Worm (Caenorhabditis elegans) whole organism, L2 larva: ENCODE results near the gene mtrf-1L.

Experiments
- elt-1 ChIP-seq: fragments of 150-350 bp; optimal IDR thresholded peaks from 2 replicates; lab custom pipeline; 2014; ENCODE audit warnings: missing biosample characterization, missing genetic modification characterization
- lsy-2 ChIP-seq, 2 experiments: fragments of 150-350 bp in 1 of 2; sonication (generic microtip) in 1 of 2; optimal IDR thresholded peaks; 2 replicates each; lab custom pipeline; 2014 to 2017; ENCODE audit warnings: missing biosample characterization in 2 of 2, missing genetic modification characterization in 2 of 2
- sma-3 ChIP-seq: sonication (generic microtip); optimal IDR thresholded peaks from 2 replicates; lab custom pipeline; 2016; ENCODE audit warnings: missing genetic modification reagents, missing genetic modification characterization, missing compliant biosample characterization
- unc-62 ChIP-seq: fragments of 150-350 bp; optimal IDR thresholded peaks from 2 replicates; lab custom pipeline; 2014; ENCODE audit warnings: missing biosample characterization, missing genetic modification reagents, missing genetic modification characterization

ce11 chrIV:5188051-5188450, 1.1 kb downstream of the mtrf-1L start:
- TF ChIP-seq lsy-2 (tag; optimal IDR thresholded peaks at IDR 0.05; lab: Kevin White, UChicago): peak in 1 of 2 experiments; percentile 53
- no peak for TF ChIP-seq elt-1 (tag; lab: Kevin White, UChicago)
- no peak for TF ChIP-seq sma-3 (GFP tag; lab: Kevin White, UChicago)
- TF ChIP-seq unc-62: no peak
